Worm (Caenorhabditis elegans) whole organism, young adult: Measurements from ENCODE around the gene C15H7.3.

Experiments used
- F39B2.1 ChIP-seq: fragments of 200-800 bp; sonication (Bioruptor generic); IDR thresholded peaks from 2 replicates; pipeline ENCODE4 v1.3.6; 2022; ENCODE audit warnings: missing genetic modification reagents, missing genetic modification characterization, missing compliant biosample characterization
- K11D2.4 ChIP-seq: fragments of 200-800 bp; sonication (Bioruptor generic); IDR thresholded peaks from 2 replicates; pipeline ENCODE4 v1.3.6; 2022; ENCODE audit warnings: missing genetic modification reagents, missing genetic modification characterization, missing compliant biosample characterization
- K12H6.12 ChIP-seq: fragments of 200-800 bp; sonication (Bioruptor generic); optimal IDR thresholded peaks from 2 replicates; lab custom pipeline; 2018; ENCODE audit warnings: mild to moderate bottlenecking, missing genetic modification characterization, missing compliant biosample characterization
- T26A5.8 ChIP-seq: sonication (generic microtip); optimal IDR thresholded peaks from 2 replicates; lab custom pipeline; 2016; ENCODE audit warnings: missing genetic modification characterization, missing compliant biosample characterization
- Y53G8AR.9 ChIP-seq: fragments of 200-800 bp; sonication (Bioruptor generic); conservative IDR thresholded peaks from 2 replicates; pipeline ENCODE4 v1.3.6; 2022; ENCODE audit warnings: missing genetic modification reagents, missing genetic modification characterization, missing compliant biosample characterization
- ZK185.1 ChIP-seq: sonication (generic microtip); optimal IDR thresholded peaks from 2 replicates; lab custom pipeline; 2016; ENCODE audit warnings: mild to moderate bottlenecking, missing genetic modification characterization, missing compliant biosample characterization; ENCODE audit not compliant: poor library complexity, severe bottlenecking
- attf-5 ChIP-seq: fragments of 200-800 bp; sonication (Bioruptor generic); optimal IDR thresholded peaks from 2 replicates; lab custom pipeline; 2018; ENCODE audit warnings: mild to moderate bottlenecking, missing genetic modification characterization, missing compliant biosample characterization
- ceh-27 ChIP-seq: fragments of 200-800 bp; sonication (Bioruptor generic); optimal IDR thresholded peaks from 2 replicates; lab custom pipeline; 2018; ENCODE audit warnings: mild to moderate bottlenecking, missing genetic modification characterization, moderate library complexity, missing compliant biosample characterization
- ceh-40 ChIP-seq: fragments of 200-800 bp; sonication (Bioruptor generic); IDR thresholded peaks from 2 replicates; pipeline ENCODE4 v1.3.6; 2022; ENCODE audit warnings: missing genetic modification characterization, missing compliant biosample characterization
- chd-7 ChIP-seq: sonication (generic microtip); optimal IDR thresholded peaks from 2 replicates; lab custom pipeline; 2016; ENCODE audit warnings: mild to moderate bottlenecking, missing genetic modification characterization, moderate library complexity, missing compliant biosample characterization
- die-1 ChIP-seq: sonication (generic microtip); optimal IDR thresholded peaks from 2 replicates; lab custom pipeline; 2016; ENCODE audit warnings: missing genotype, mild to moderate bottlenecking, missing genetic modification characterization, missing compliant biosample characterization
- egrh-3 ChIP-seq: fragments of 200-800 bp; sonication (Bioruptor generic); IDR thresholded peaks from 2 replicates; pipeline ENCODE4 v1.3.6; 2022; ENCODE audit warnings: missing genetic modification reagents, missing genetic modification characterization, missing compliant biosample characterization
- ekl-4 ChIP-seq: fragments of 200-800 bp; sonication (Bioruptor generic); IDR thresholded peaks from 2 replicates; pipeline ENCODE4 v1.3.6; 2022; ENCODE audit warnings: missing genetic modification reagents, missing genetic modification characterization, missing compliant biosample characterization
- ets-4 ChIP-seq: fragments of 200-800 bp; sonication (Bioruptor generic); optimal IDR thresholded peaks from 2 replicates; lab custom pipeline; 2018; ENCODE audit warnings: mild to moderate bottlenecking, missing genetic modification characterization, missing compliant biosample characterization
- hmg-1.2 ChIP-seq: fragments of 200-800 bp; sonication (Bioruptor generic); IDR thresholded peaks from 2 replicates; pipeline ENCODE4 v1.3.6; 2022; ENCODE audit warnings: missing genetic modification reagents, missing genetic modification characterization, missing compliant biosample characterization
- hrde-1 ChIP-seq: sonication (generic microtip); optimal IDR thresholded peaks from 2 replicates; lab custom pipeline; 2016; ENCODE audit warnings: missing genetic modification characterization, mild to moderate bottlenecking, missing compliant biosample characterization, moderate library complexity, missing genotype, missing genetic modification reagents, borderline replicate concordance
- let-607 ChIP-seq, 2 experiments: fragments of 200-800 bp in 1 of 2; sonication (Bioruptor generic) in 1 of 2; sonication (generic microtip) in 1 of 2; optimal IDR thresholded peaks; 2 replicates each; lab custom pipeline; 2016 to 2018; ENCODE audit warnings: mild to moderate bottlenecking in 2 of 2, missing compliant biosample characterization in 2 of 2, missing genetic modification characterization in 2 of 2, moderate library complexity in 2 of 2, missing genotype in 1 of 2
- lin-26 ChIP-seq: fragments of 200-800 bp; sonication (Bioruptor generic); IDR thresholded peaks from 2 replicates; pipeline ENCODE4 v1.3.6; 2022; ENCODE audit warnings: missing genetic modification reagents, missing genetic modification characterization, missing compliant biosample characterization
- lin-35 ChIP-seq, 3 experiments: fragments of 150-350 bp in 2 of 3; sonication (generic microtip) in 1 of 3; optimal IDR thresholded peaks; 2 replicates each; lab custom pipeline; 2014 to 2018; ENCODE audit warnings: missing biosample characterization in 3 of 3, missing genetic modification characterization in 3 of 3, missing genetic modification reagents in 3 of 3
- lin-40 ChIP-seq: sonication (generic microtip); optimal IDR thresholded peaks from 2 replicates; lab custom pipeline; 2016; ENCODE audit warnings: missing genetic modification characterization, mild to moderate bottlenecking, missing compliant biosample characterization, missing genotype, missing genetic modification reagents
- nfyb-1 ChIP-seq: fragments of 200-800 bp; sonication (Bioruptor generic); IDR thresholded peaks from 2 replicates; pipeline ENCODE4 v1.3.6; 2022; ENCODE audit warnings: missing genetic modification reagents, missing genetic modification characterization, missing compliant biosample characterization
- nhr-80 ChIP-seq: sonication (generic microtip); optimal IDR thresholded peaks from 2 replicates; lab custom pipeline; 2016; ENCODE audit warnings: missing genetic modification characterization, missing compliant biosample characterization
- nhr-90 ChIP-seq: sonication (generic microtip); optimal IDR thresholded peaks from 2 replicates; lab custom pipeline; 2016; ENCODE audit warnings: missing genotype, mild to moderate bottlenecking, missing genetic modification characterization, missing compliant biosample characterization
- pbrm-1 ChIP-seq: fragments of 200-800 bp; sonication (Bioruptor generic); IDR thresholded peaks from 2 replicates; pipeline ENCODE4 v1.3.6; 2022; ENCODE audit warnings: missing genetic modification reagents, missing genetic modification characterization, missing compliant biosample characterization
- rec-8 ChIP-seq, 2 experiments: sonication (generic microtip); optimal IDR thresholded peaks; 2 replicates each; lab custom pipeline; 2016; ENCODE audit warnings: mild to moderate bottlenecking in 2 of 2, missing genetic modification characterization in 2 of 2, missing genetic modification reagents in 2 of 2, missing genotype in 2 of 2, missing biosample characterization in 1 of 2, missing compliant biosample characterization in 1 of 2, moderate library complexity in 1 of 2
- sea-2 ChIP-seq: fragments of 200-800 bp; sonication (Bioruptor generic); IDR thresholded peaks from 2 replicates; pipeline ENCODE4 v1.3.6; 2022; ENCODE audit warnings: missing genetic modification characterization, missing compliant biosample characterization
- snpc-1.1 ChIP-seq: sonication (generic microtip); optimal IDR thresholded peaks from 2 replicates; lab custom pipeline; 2017; ENCODE audit warnings: missing genetic modification characterization, mild to moderate bottlenecking, missing compliant biosample characterization, antibody characterized with exemption, moderate library complexity, missing genotype, missing genetic modification reagents; ENCODE audit not compliant: insufficient read depth
- snpc-3.4 ChIP-seq: sonication (generic microtip); optimal IDR thresholded peaks from 2 replicates; lab custom pipeline; 2017; ENCODE audit warnings: missing genetic modification characterization, mild to moderate bottlenecking, missing compliant biosample characterization, antibody characterized with exemption, moderate library complexity, missing genotype, missing genetic modification reagents
- snpc-4 ChIP-seq, 5 experiments: fragments of 150-350 bp in 1 of 5; sonication (generic microtip) in 4 of 5; optimal IDR thresholded peaks; 2 replicates each; lab custom pipeline; 2014 to 2018; ENCODE audit warnings: missing genetic modification characterization in 5 of 5, missing biosample characterization in 3 of 5, antibody characterized with exemption in 2 of 5, mild to moderate bottlenecking in 2 of 5, missing compliant biosample characterization in 2 of 5, missing genotype in 2 of 5, moderate library complexity in 2 of 5, missing genetic modification reagents in 1 of 5
- zfh-2 ChIP-seq: fragments of 200-800 bp; sonication (Bioruptor generic); conservative IDR thresholded peaks from 2 replicates; pipeline ENCODE4 v1.3.6; 2022; ENCODE audit warnings: missing genetic modification reagents, missing genetic modification characterization, missing compliant biosample characterization
- ztf-18 ChIP-seq: sonication (generic microtip); optimal IDR thresholded peaks from 2 replicates; lab custom pipeline; 2016; ENCODE audit warnings: missing genotype, mild to moderate bottlenecking, missing genetic modification characterization, missing compliant biosample characterization
- ztf-26 ChIP-seq: sonication (generic microtip); optimal IDR thresholded peaks from 2 replicates; lab custom pipeline; 2017; ENCODE audit warnings: missing genetic modification characterization, missing compliant biosample characterization
- ztf-6 ChIP-seq: fragments of 200-800 bp; sonication (Bioruptor generic); IDR thresholded peaks from 2 replicates; pipeline ENCODE4 v1.3.6; 2022; ENCODE audit warnings: missing genetic modification reagents, missing genetic modification characterization, missing compliant biosample characterization

Gene C15H7.3

ce11 chrIII:9669546-9669945, 17.8 kb upstream of the C15H7.3 start:
- TF ChIP-seq F39B2.1 (GFP tag; lab: Robert Waterston, UW) = no peak
- no peak for TF ChIP-seq Y53G8AR.9 (GFP tag; lab: Robert Waterston, UW)
- TF ChIP-seq pbrm-1 (GFP tag; lab: Robert Waterston, UW) = no peak
- TF ChIP-seq lin-26 (GFP tag; lab: Robert Waterston, UW) = no peak
- TF ChIP-seq sea-2 = no peak
- TF ChIP-seq snpc-3.4 = no peak

ce11 chrIII:9667591-9668265, 16.0 kb upstream of the C15H7.3 start, which contains the start of gene C07A9.9:
Gene C07A9.9 (minus strand): TSS chrIII:9667641.
- TF ChIP-seq ztf-26 (tag; lab: Kevin White, UChicago) (peak; percentile 1), snpc-4 (GFP tag; optimal IDR thresholded peaks at IDR 0.05; lab: Kevin White, UChicago) (no peak), snpc-4 (tag; optimal IDR thresholded peaks at IDR 0.05; lab: Kevin White, UChicago) (peak in 2 of 4 experiments; percentile 23 to 35), ztf-6 (GFP tag; lab: Robert Waterston, UW) (0 out of 2 replicates have a peak, but pooled peaks have one; percentile 49), K12H6.12 (peak; percentile 67), die-1 (tag; lab: Kevin White, UChicago) (peak; percentile 49), snpc-1.1 (peak; percentile 37), lin-26 (GFP tag; lab: Robert Waterston, UW) (no peak), ZK185.1 (tag; lab: Kevin White, UChicago) (peak; percentile 2), lin-35 (GFP tag; optimal IDR thresholded peaks at IDR 0.05; lab: Kevin White, UChicago) (peak in 1 of 3 experiments; percentile 61), rec-8 (tag; optimal IDR thresholded peaks at IDR 0.05; lab: Kevin White, UChicago) (no peak), ztf-18 (peak; percentile 28), ets-4 (GFP tag; lab: Kevin White, UChicago) (peak; percentile 78), nhr-90 (tag; lab: Kevin White, UChicago) (peak; percentile 55), nfyb-1 (GFP tag; lab: Robert Waterston, UW) (0 out of 2 replicates have a peak, but pooled peaks have one; percentile 63), hmg-1.2 (GFP tag; lab: Robert Waterston, UW) (peak; percentile 32; the same call in 1 of the 2 replicates), ekl-4 (GFP tag; lab: Robert Waterston, UW) (peak; percentile 54; the same call in 1 of the 2 replicates), attf-5 (GFP tag; lab: Kevin White, UChicago) (peak; percentile 56), K11D2.4 (GFP tag; lab: Robert Waterston, UW) (peak; percentile 30; the same call in 1 of the 2 replicates), egrh-3 (GFP tag; lab: Robert Waterston, UW) (peak; percentile 76), lin-40 (tag; lab: Kevin White, UChicago) (peak; percentile 69), nhr-80 (tag; lab: Kevin White, UChicago) (peak; percentile 95), ceh-27 (GFP tag; lab: Kevin White, UChicago) (peak; percentile 56), chd-7 (tag; lab: Kevin White, UChicago) (peak; percentile 59), hrde-1 (tag; lab: Kevin White, UChicago) (no peak), snpc-3.4 (no peak), pbrm-1 (GFP tag; lab: Robert Waterston, UW) (no peak), let-607 (tag; optimal IDR thresholded peaks at IDR 0.05; lab: Kevin White, UChicago) (peak in 1 of 2 experiments; percentile 3), T26A5.8 (no peak), zfh-2 (GFP tag; lab: Robert Waterston, UW) (peak; percentile 99)
- TF ChIP-seq, all 124 proteins: peak for 23

ce11 chrIII:9666668-9667067, 14.9 kb upstream of the C15H7.3 start:
- no peak for TF ChIP-seq ceh-40 (GFP tag; lab: Robert Waterston, UW)
- TF ChIP-seq nhr-80 (tag; lab: Kevin White, UChicago) = peak; percentile 28
